In genomic region chrIV:9093932-9094331, ce11 we compare ENCODE assay signal across 2 worm cellular contexts.
TF ChIP-seq lines count a peak whose summit lies in the region.

lpl-1 (minus strand) TSS chrIV:9094032.

TF ChIP-seq in whole organism, L4 larva, 104 proteins besides CTCF, POLR2A, EP300 and RAD21:
- TF ChIP-seq nhr-76 (tag; optimal IDR thresholded peaks at IDR 0.05; lab: Kevin White, UChicago) (no peak), ama-1 (optimal IDR thresholded peaks at IDR 0.05; lab: Kevin White, UChicago) (peak; percentile 6)

TF ChIP-seq in whole organism, young adult, 124 proteins besides CTCF, POLR2A, EP300 and RAD21:
- TF ChIP-seq repo-1 (tag; optimal IDR thresholded peaks at IDR 0.05; lab: Kevin White, UChicago) (peak; percentile 15), C06A6.2 (GFP tag; conservative IDR thresholded peaks at IDR 0.05; lab: Robert Waterston, UW) (no peak)

Comparison
In these comparisons a context has a peak if more than half of its experiments do, and no peak if none do; other contexts are left out.
1. Of the 7 proteins assayed by ChIP-seq in both whole organism, young adult and whole organism, L4 larva: peak only in whole organism, young adult: none; only in whole organism, L4 larva: ama-1; in both: none; in neither: 6.